Fruit fly (Drosophila melanogaster) whole organism, adult: Measurements from ENCODE around the gene CoRest.

Experiments
- CG11617 ChIP-seq: fragments of 200-800 bp; sonication (Bioruptor generic); optimal IDR thresholded peaks from 2 replicates; lab custom pipeline; 2017; ENCODE audit warnings: mild to moderate bottlenecking, missing biosample characterization, missing genetic modification reagents, missing genetic modification characterization
- CG12768 ChIP-seq: fragments of 200-800 bp; sonication (Bioruptor generic); optimal IDR thresholded peaks from 2 replicates; lab custom pipeline; 2017; ENCODE audit warnings: missing biosample characterization, missing genetic modification characterization, mild to moderate bottlenecking, moderate library complexity, missing genetic modification reagents
- CG14711 ChIP-seq: fragments of 200-800 bp; sonication (Bioruptor generic); optimal IDR thresholded peaks from 2 replicates; lab custom pipeline; 2018; ENCODE audit warnings: missing biosample characterization, mild to moderate bottlenecking, missing genetic modification characterization, moderate library complexity
- CG1620 ChIP-seq: fragments of 200-800 bp; sonication (Bioruptor generic); optimal IDR thresholded peaks from 2 replicates; lab custom pipeline; 2016; ENCODE audit warnings: missing biosample characterization, missing genetic modification characterization
- CG33017 ChIP-seq: fragments of 200-800 bp; sonication (Bioruptor generic); optimal IDR thresholded peaks from 2 replicates; lab custom pipeline; 2018; ENCODE audit warnings: missing biosample characterization, mild to moderate bottlenecking, missing genetic modification characterization, moderate library complexity
- CG5204 ChIP-seq: fragments of 200-800 bp; sonication (Bioruptor generic); optimal IDR thresholded peaks from 2 replicates; lab custom pipeline; 2016; ENCODE audit warnings: missing biosample characterization, missing genetic modification characterization
- CG7045 ChIP-seq: fragments of 200-800 bp; sonication (Bioruptor generic); optimal IDR thresholded peaks from 2 replicates; lab custom pipeline; 2017; ENCODE audit warnings: missing biosample characterization, mild to moderate bottlenecking, missing genetic modification characterization
- CG7101 ChIP-seq: fragments of 200-800 bp; sonication (Bioruptor generic); optimal IDR thresholded peaks from 2 replicates; lab custom pipeline; 2018; ENCODE audit warnings: missing biosample characterization, mild to moderate bottlenecking, missing genetic modification characterization, moderate library complexity
- Clk ChIP-seq: fragments of 200-800 bp; sonication (Bioruptor generic); optimal IDR thresholded peaks from 2 replicates; lab custom pipeline; 2017; ENCODE audit warnings: missing biosample characterization, missing genetic modification characterization
- Crg-1 ChIP-seq: fragments of 200-800 bp; sonication (Bioruptor generic); optimal IDR thresholded peaks from 2 replicates; lab custom pipeline; 2016; ENCODE audit warnings: missing biosample characterization, missing genetic modification characterization
- Hr96 ChIP-seq: fragments of 200-800 bp; sonication (Bioruptor generic); optimal IDR thresholded peaks from 2 replicates; lab custom pipeline; 2016; ENCODE audit warnings: missing biosample characterization, missing genetic modification characterization
- Mnt ChIP-seq: fragments of 200-800 bp; sonication (Bioruptor generic); optimal IDR thresholded peaks from 2 replicates; lab custom pipeline; 2016; ENCODE audit warnings: missing biosample characterization, mild to moderate bottlenecking, missing genetic modification characterization
- bab1 ChIP-seq: fragments of 200-800 bp; sonication (Bioruptor generic); optimal IDR thresholded peaks from 3 replicates; lab custom pipeline; 2019; ENCODE audit warnings: missing biosample characterization, mild to moderate bottlenecking, missing genetic modification characterization, moderate library complexity
- cic ChIP-seq: fragments of 200-800 bp; sonication (Bioruptor generic); optimal IDR thresholded peaks from 2 replicates; lab custom pipeline; 2017; ENCODE audit warnings: missing biosample characterization, mild to moderate bottlenecking, missing genetic modification characterization, moderate library complexity
- cnc ChIP-seq, 2 experiments: fragments of >200 bp; optimal IDR thresholded peaks; 2 replicates each; lab custom pipeline; 2017
- kay ChIP-seq: fragments of 200-800 bp; sonication (Bioruptor generic); peaks from one replicate; lab custom pipeline; 2016; ENCODE audit warnings: missing biosample characterization, missing genetic modification characterization, borderline replicate concordance
- ovo ChIP-seq: fragments of 200-800 bp; sonication (Bioruptor generic); optimal IDR thresholded peaks from 2 replicates; lab custom pipeline; 2016; ENCODE audit warnings: missing biosample characterization, missing genetic modification characterization
- pad ChIP-seq: fragments of 200-800 bp; sonication (Bioruptor generic); optimal IDR thresholded peaks from 3 replicates; lab custom pipeline; 2017; ENCODE audit warnings: missing biosample characterization, missing genetic modification characterization, mild to moderate bottlenecking, moderate library complexity, missing genetic modification reagents
- tj ChIP-seq: fragments of 200-800 bp; sonication (Bioruptor generic); optimal IDR thresholded peaks from 3 replicates; lab custom pipeline; 2017; ENCODE audit warnings: missing biosample characterization, mild to moderate bottlenecking, missing genetic modification characterization, moderate library complexity
- toe ChIP-seq: fragments of 200-800 bp; sonication (Bioruptor generic); optimal IDR thresholded peaks from 2 replicates; lab custom pipeline; 2016; ENCODE audit warnings: missing biosample characterization, missing genetic modification characterization

Gene CoRest

DNA sequence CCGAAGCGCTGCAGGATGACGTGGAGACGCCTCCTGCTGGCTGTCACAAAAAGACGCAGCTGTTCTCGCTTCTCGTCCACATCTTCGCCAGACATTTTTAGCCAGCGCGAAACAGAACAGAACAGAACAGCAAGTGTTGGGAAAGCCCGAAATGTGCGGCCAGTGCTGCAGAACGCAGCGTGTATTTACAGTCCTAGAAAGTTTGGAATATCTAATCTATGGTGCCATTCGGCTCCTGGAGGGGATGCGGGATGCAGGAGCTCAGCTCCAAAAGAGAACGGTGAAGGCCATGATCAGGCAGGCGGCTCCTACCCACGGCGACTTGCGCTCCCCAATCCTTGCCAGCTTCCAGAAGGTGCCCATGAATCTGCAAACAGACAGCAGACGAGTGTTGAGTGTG is 27.4 kb upstream of the CoRest start, which contains the start of gene CG12204:
TSS of gene CG12204 (minus strand) at position 117 of the 400 bp plus-strand sequence.
- TF ChIP-seq bab1 (GFP tag; lab: Kevin White, UChicago) (no peak), Mnt (GFP tag; lab: Kevin White, UChicago) (peak; percentile 59), ovo (GFP tag; lab: Kevin White, UChicago) (no peak), CG12768 (GFP tag; lab: Kevin White, UChicago) (peak; percentile 20), Hr96 (no peak), kay (GFP tag; lab: Kevin White, UChicago) (no peak), CG5204 (GFP tag; lab: Kevin White, UChicago) (no peak), Clk (GFP tag; lab: Kevin White, UChicago) (no peak), Crg-1 (GFP tag; lab: Kevin White, UChicago) (peak; percentile 6), cic (no peak), CG11617 (peak; percentile 29), toe (GFP tag; lab: Kevin White, UChicago) (no peak), CG33017 (tag; lab: Kevin White, UChicago) (no peak), cnc (optimal IDR thresholded peaks at IDR 0.05; lab: Kevin White, UChicago) (no peak), tj (GFP tag; lab: Kevin White, UChicago) (no peak), CG7101 (peak; percentile 33), CG1620 (GFP tag; lab: Kevin White, UChicago) (peak; percentile 47), CG7045 (GFP tag; lab: Kevin White, UChicago) (no peak), pad (GFP tag; lab: Kevin White, UChicago) (peak; percentile 61), CG14711 (tag; lab: Kevin White, UChicago) (peak; percentile 16)

DNA sequence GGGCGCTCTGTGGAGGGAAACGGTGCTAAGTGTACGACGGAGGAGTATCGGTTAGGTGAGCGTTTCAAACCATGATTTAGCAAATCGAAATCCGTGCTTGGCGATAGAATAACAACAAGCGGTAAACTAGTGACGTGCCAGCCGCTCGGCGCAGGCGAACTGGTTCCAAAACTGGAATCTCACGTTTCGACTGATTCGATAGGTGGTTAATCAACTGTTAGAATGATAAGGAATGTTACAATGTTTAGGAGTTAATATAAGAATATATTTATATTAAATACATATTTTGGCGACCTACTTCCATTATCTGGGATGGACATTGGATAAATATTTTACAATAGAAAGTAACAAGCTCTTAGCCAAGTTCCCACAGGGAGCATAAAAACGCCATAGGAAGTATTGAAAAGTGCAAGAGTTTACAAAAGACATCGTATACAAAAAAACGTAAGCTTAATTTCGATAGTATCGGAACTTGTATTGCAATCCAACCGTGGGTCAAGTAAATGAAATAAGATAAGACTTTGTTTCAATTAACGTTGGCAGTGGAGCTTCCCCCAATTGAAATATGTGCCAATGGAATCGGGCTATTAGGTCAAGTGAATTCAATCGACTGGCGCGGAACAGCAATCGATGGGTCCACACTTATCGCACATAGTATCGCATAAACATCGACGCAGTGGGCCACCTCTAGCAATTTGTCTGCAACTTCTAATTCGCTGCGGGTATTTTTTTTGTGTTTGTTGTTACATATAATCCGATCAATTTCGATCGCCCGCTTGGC is 26.7 kb upstream of the CoRest start, which contains the start of the genes ksh, CG14200 and Pfrx:
TSS of gene ksh (minus strand) at position 163 of the 781 bp plus-strand sequence.
TSS of gene CG14200 (plus strand) at position 676 of the 781 bp plus-strand sequence.
TSS of gene Pfrx (plus strand) at position 676 of the 781 bp plus-strand sequence.
- TF ChIP-seq Clk (GFP tag; lab: Kevin White, UChicago) (no peak), kay (GFP tag; lab: Kevin White, UChicago) (no peak), CG33017 (tag; lab: Kevin White, UChicago) (no peak), CG7101 (peak; percentile 10), CG14711 (tag; lab: Kevin White, UChicago) (no peak), CG1620 (GFP tag; lab: Kevin White, UChicago) (peak; percentile 72), ovo (GFP tag; lab: Kevin White, UChicago) (peak; percentile 9), cic (no peak), pad (GFP tag; lab: Kevin White, UChicago) (no peak), tj (GFP tag; lab: Kevin White, UChicago) (no peak), CG11617 (no peak), CG5204 (GFP tag; lab: Kevin White, UChicago) (no peak), toe (GFP tag; lab: Kevin White, UChicago) (peak; percentile 34), Crg-1 (GFP tag; lab: Kevin White, UChicago) (no peak), Mnt (GFP tag; lab: Kevin White, UChicago) (no peak), CG12768 (GFP tag; lab: Kevin White, UChicago) (no peak), CG7045 (GFP tag; lab: Kevin White, UChicago) (no peak), bab1 (GFP tag; lab: Kevin White, UChicago) (peak; percentile 8), cnc (optimal IDR thresholded peaks at IDR 0.05; lab: Kevin White, UChicago) (no peak), Hr96 (no peak)

DNA sequence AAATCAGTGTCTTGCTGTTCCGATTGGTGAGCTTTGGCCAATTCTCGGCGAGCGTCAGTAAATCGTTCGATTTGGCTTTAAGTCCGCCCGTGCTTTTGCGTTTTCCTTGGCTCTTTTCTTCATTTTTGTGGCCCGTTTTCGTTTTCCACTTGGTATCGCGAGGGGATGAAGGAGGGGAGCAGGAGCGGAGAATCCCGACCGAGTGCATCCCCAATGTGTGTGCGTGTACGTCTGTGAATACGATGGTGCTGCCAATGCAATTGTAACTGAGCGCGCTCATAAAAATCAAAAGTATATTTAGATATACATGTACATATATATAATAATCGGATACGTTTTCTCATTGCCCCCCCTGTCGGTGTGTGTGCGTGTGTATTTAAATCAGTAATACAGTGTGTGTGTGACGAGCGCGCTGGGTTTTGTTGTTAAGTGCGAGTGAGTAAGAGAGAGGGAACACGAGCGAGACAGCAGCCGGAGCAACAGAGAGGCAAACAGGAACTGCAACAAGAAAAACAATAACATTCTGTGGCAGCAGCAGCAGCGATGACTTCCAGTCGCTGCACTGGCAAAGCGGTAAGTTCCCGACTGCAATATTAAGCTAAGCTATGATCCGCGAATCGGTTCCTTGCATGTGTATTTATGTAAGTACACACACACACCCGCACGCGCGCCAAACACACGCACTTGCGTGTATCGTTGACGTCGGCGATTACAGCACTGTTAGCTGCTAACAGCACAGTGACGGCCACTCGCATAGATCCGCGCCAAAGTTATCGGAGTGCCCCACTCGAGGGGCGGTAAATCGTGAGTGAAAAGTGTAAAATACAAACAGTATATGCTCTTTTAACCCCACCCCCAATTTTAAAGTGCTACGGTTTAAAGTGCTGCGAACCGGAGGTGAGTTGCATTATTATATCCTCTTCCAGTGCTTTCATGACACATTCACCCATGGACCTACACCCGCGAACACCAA is 25.8 kb upstream of the CoRest start:
- TF ChIP-seq Mnt (GFP tag; lab: Kevin White, UChicago) = peak; percentile 17
- TF ChIP-seq CG7101 = peak; percentile 30
- no peak for TF ChIP-seq CG7045 (GFP tag; lab: Kevin White, UChicago)
- TF ChIP-seq kay (GFP tag; lab: Kevin White, UChicago) = no peak
- TF ChIP-seq bab1 (GFP tag; lab: Kevin White, UChicago) = no peak
- TF ChIP-seq CG33017 (tag; lab: Kevin White, UChicago) = no peak
- TF ChIP-seq Hr96 = no peak
- TF ChIP-seq toe (GFP tag; lab: Kevin White, UChicago) = no peak
- TF ChIP-seq CG5204 (GFP tag; lab: Kevin White, UChicago) = no peak
- peak; percentile 92 for TF ChIP-seq tj (GFP tag; lab: Kevin White, UChicago)
- TF ChIP-seq CG12768 (GFP tag; lab: Kevin White, UChicago) = peak; percentile 22

DNA sequence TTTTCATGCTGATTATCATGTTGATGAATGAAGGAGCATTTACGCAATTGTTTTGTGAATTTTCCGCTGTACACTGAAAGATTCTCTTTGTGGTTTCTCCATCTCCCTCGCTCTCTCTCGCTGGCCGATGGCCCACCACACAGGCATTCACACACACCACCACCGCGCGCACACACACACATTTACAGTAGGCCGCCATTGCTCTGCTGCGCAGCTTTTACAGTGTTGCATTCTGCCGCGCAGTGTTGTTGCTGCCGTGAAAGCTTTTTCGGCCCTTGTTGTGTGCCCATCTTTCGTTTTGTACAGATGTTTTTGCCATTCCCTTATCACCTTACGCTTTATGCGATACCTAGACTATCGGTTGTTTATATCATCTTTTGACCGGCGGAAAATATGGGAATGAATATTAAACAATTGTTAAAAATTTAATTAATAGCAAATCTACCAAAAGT is 24.9 kb upstream of the CoRest start:
- TF ChIP-seq bab1 (GFP tag; lab: Kevin White, UChicago) (peak; percentile 61), CG7045 (GFP tag; lab: Kevin White, UChicago) (no peak), ovo (GFP tag; lab: Kevin White, UChicago) (peak; percentile 59), CG14711 (tag; lab: Kevin White, UChicago) (peak; percentile 49), Hr96 (peak; percentile 77), tj (GFP tag; lab: Kevin White, UChicago) (no peak), CG5204 (GFP tag; lab: Kevin White, UChicago) (no peak), Crg-1 (GFP tag; lab: Kevin White, UChicago) (peak; percentile 73), CG11617 (peak; percentile 15), CG33017 (tag; lab: Kevin White, UChicago) (no peak), CG7101 (peak; percentile 55), CG1620 (GFP tag; lab: Kevin White, UChicago) (peak; percentile 47), kay (GFP tag; lab: Kevin White, UChicago) (no peak), toe (GFP tag; lab: Kevin White, UChicago) (peak; percentile 25), Clk (GFP tag; lab: Kevin White, UChicago) (no peak), cnc (optimal IDR thresholded peaks at IDR 0.05; lab: Kevin White, UChicago) (no peak), cic (peak; percentile 58), Mnt (GFP tag; lab: Kevin White, UChicago) (peak; percentile 83), CG12768 (GFP tag; lab: Kevin White, UChicago) (no peak), pad (GFP tag; lab: Kevin White, UChicago) (peak; percentile 49)
